Worm (Caenorhabditis elegans) whole organism, L4 larva: ENCODE results near the gene Y53C12A.10.

Source experiments
- F37D6.2 ChIP-seq: sonication (generic microtip); optimal IDR thresholded peaks from 2 replicates; lab custom pipeline; 2016; ENCODE audit warnings: mild to moderate bottlenecking, missing genetic modification characterization, missing compliant biosample characterization
- F44E2.7 ChIP-seq: fragments of 200-800 bp; sonication (Bioruptor generic); IDR thresholded peaks from 2 replicates; pipeline ENCODE4 v2.1.2; 2022; ENCODE audit warnings: missing genetic modification characterization, missing compliant biosample characterization
- F49E8.2 ChIP-seq: sonication (generic microtip); optimal IDR thresholded peaks from 2 replicates; lab custom pipeline; 2016; ENCODE audit warnings: missing compliant biosample characterization, mild to moderate bottlenecking, missing genetic modification characterization, borderline replicate concordance
- R02D3.7 ChIP-seq: fragments of 150-350 bp; sonication (generic microtip); optimal IDR thresholded peaks from 3 replicates; lab custom pipeline; 2014; ENCODE audit warnings: missing biosample characterization, missing genetic modification characterization
- T26A8.4 ChIP-seq: fragments of 200-800 bp; sonication (Bioruptor generic); IDR thresholded peaks from 2 replicates; pipeline ENCODE4 v1.3.6; 2022; ENCODE audit warnings: missing genetic modification characterization, missing compliant biosample characterization
- aly-2 ChIP-seq: sonication (generic microtip); optimal IDR thresholded peaks from 2 replicates; lab custom pipeline; 2018; ENCODE audit warnings: missing biosample characterization, missing genetic modification characterization
- ceh-28 ChIP-seq: fragments of 150-350 bp; optimal IDR thresholded peaks from 2 replicates; lab custom pipeline; 2014; ENCODE audit warnings: missing biosample characterization, missing genetic modification reagents, missing genetic modification characterization
- cey-2 ChIP-seq: sonication (generic microtip); optimal IDR thresholded peaks from 3 replicates; lab custom pipeline; 2017; ENCODE audit warnings: missing genetic modification characterization, mild to moderate bottlenecking, missing compliant biosample characterization, antibody characterized with exemption, borderline replicate concordance; ENCODE audit not compliant: insufficient read depth
- daf-12 ChIP-seq: fragments of 150-350 bp; optimal IDR thresholded peaks from 2 replicates; lab custom pipeline; 2014; ENCODE audit warnings: missing biosample characterization, missing genetic modification reagents, missing genetic modification characterization
- daf-16 ChIP-seq, 3 experiments: sonication (generic microtip); optimal IDR thresholded peaks; 2 replicates each; lab custom pipeline; 2016 to 2017; ENCODE audit warnings: missing genetic modification characterization in 3 of 3, missing genetic modification reagents in 3 of 3, mild to moderate bottlenecking in 2 of 3, missing compliant biosample characterization in 2 of 3, missing biosample characterization in 1 of 3, moderate library complexity in 1 of 3
- daf-8 ChIP-seq: fragments of 200-800 bp; sonication (Bioruptor generic); IDR thresholded peaks from 2 replicates; pipeline ENCODE4 v1.3.6; 2022; ENCODE audit warnings: missing genetic modification characterization, missing compliant biosample characterization
- dmd-6 ChIP-seq: fragments of 200-800 bp; sonication (Bioruptor generic); IDR thresholded peaks from 2 replicates; pipeline ENCODE4 v1.3.6; 2022; ENCODE audit warnings: missing genetic modification reagents, missing genetic modification characterization, missing compliant biosample characterization
- dmd-9 ChIP-seq: fragments of 200-800 bp; sonication (Bioruptor generic); IDR thresholded peaks from 2 replicates; pipeline ENCODE4 v1.3.6; 2022; ENCODE audit warnings: missing genetic modification reagents, missing genetic modification characterization, missing compliant biosample characterization
- dve-1 ChIP-seq: sonication (generic microtip); optimal IDR thresholded peaks from 2 replicates; lab custom pipeline; 2017; ENCODE audit warnings: antibody characterized with exemption, mild to moderate bottlenecking, missing genetic modification characterization, missing compliant biosample characterization; ENCODE audit not compliant: insufficient read depth
- fkh-10 ChIP-seq: fragments of 150-350 bp; optimal IDR thresholded peaks from 2 replicates; lab custom pipeline; 2014; ENCODE audit warnings: missing biosample characterization, missing genetic modification reagents, missing genetic modification characterization
- fos-1 ChIP-seq: fragments of 150-350 bp; optimal IDR thresholded peaks from 2 replicates; lab custom pipeline; 2014; ENCODE audit warnings: missing biosample characterization, missing genetic modification characterization
- hlh-11 ChIP-seq: fragments of 200-800 bp; sonication (Bioruptor generic); optimal IDR thresholded peaks from 2 replicates; lab custom pipeline; 2018; ENCODE audit warnings: mild to moderate bottlenecking, missing genetic modification characterization, missing compliant biosample characterization
- hmg-1.1 ChIP-seq: fragments of 200-800 bp; sonication (Bioruptor generic); IDR thresholded peaks from 2 replicates; pipeline ENCODE4 v1.3.6; 2022; ENCODE audit warnings: missing genetic modification reagents, missing genetic modification characterization, missing compliant biosample characterization
- jun-1 ChIP-seq: fragments of 150-350 bp; optimal IDR thresholded peaks from 2 replicates; lab custom pipeline; 2014; ENCODE audit warnings: missing biosample characterization, missing genetic modification reagents, missing genetic modification characterization
- lim-7 ChIP-seq: fragments of 200-800 bp; sonication (Bioruptor generic); IDR thresholded peaks from 2 replicates; pipeline ENCODE4 v1.3.6; 2022; ENCODE audit warnings: missing genetic modification characterization, missing compliant biosample characterization
- lin-39 ChIP-seq: fragments of 150-350 bp; optimal IDR thresholded peaks from 2 replicates; lab custom pipeline; 2014; ENCODE audit warnings: missing biosample characterization, missing genetic modification reagents, missing genetic modification characterization
- mep-1 ChIP-seq: fragments of 150-350 bp; sonication (generic microtip); optimal IDR thresholded peaks from 3 replicates; lab custom pipeline; 2014; ENCODE audit warnings: missing biosample characterization, missing genetic modification characterization
- nhr-10 ChIP-seq: fragments of 150-350 bp; optimal IDR thresholded peaks from 2 replicates; lab custom pipeline; 2014; ENCODE audit warnings: missing biosample characterization, missing genetic modification characterization
- nhr-11 ChIP-seq: fragments of 150-350 bp; optimal IDR thresholded peaks from 2 replicates; lab custom pipeline; 2014; ENCODE audit warnings: missing biosample characterization, missing genetic modification characterization
- nhr-28 ChIP-seq: fragments of 150-350 bp; optimal IDR thresholded peaks from 2 replicates; lab custom pipeline; 2014; ENCODE audit warnings: missing biosample characterization, missing genetic modification characterization
- nhr-41 ChIP-seq: fragments of 200-800 bp; sonication (Bioruptor generic); IDR thresholded peaks from 2 replicates; pipeline ENCODE4 v1.3.6; 2022; ENCODE audit warnings: missing genetic modification reagents, missing genetic modification characterization, missing compliant biosample characterization
- nhr-76 ChIP-seq: fragments of 150-350 bp; optimal IDR thresholded peaks from 2 replicates; lab custom pipeline; 2014; ENCODE audit warnings: missing biosample characterization, missing genetic modification characterization
- nhr-77 ChIP-seq: fragments of 150-350 bp; optimal IDR thresholded peaks from 2 replicates; lab custom pipeline; 2014; ENCODE audit warnings: missing biosample characterization, missing genetic modification characterization
- php-3 ChIP-seq: fragments of 200-800 bp; sonication (Bioruptor generic); IDR thresholded peaks from 2 replicates; pipeline ENCODE4 v1.3.6; 2022; ENCODE audit warnings: missing genetic modification reagents, missing genetic modification characterization, missing compliant biosample characterization
- unc-39 ChIP-seq: sonication (generic microtip); optimal IDR thresholded peaks from 2 replicates; lab custom pipeline; 2017; ENCODE audit warnings: missing biosample characterization, missing genetic modification characterization
- unc-62 ChIP-seq, 3 experiments: fragments of 150-350 bp in 1 of 3; sonication (generic microtip); optimal IDR thresholded peaks in 2 of 3; peaks in 1 of 3; 1 replicate in 1 of 3; 2 replicates in 2 of 3; lab custom pipeline; 2014 to 2017; ENCODE audit warnings: missing biosample characterization in 3 of 3, missing genetic modification characterization in 3 of 3, missing genetic modification reagents in 3 of 3, missing genotype in 1 of 3
- zfp-3 ChIP-seq: fragments of 200-800 bp; sonication (Bioruptor generic); conservative IDR thresholded peaks from 2 replicates; pipeline ENCODE4 v1.3.6; 2022; ENCODE audit warnings: missing genetic modification reagents, missing genetic modification characterization, missing compliant biosample characterization
- zip-2 ChIP-seq: fragments of 150-350 bp; optimal IDR thresholded peaks from 2 replicates; lab custom pipeline; 2014; ENCODE audit warnings: missing biosample characterization, missing genetic modification characterization
- ztf-11 ChIP-seq: fragments of 150-350 bp; optimal IDR thresholded peaks from 2 replicates; lab custom pipeline; 2014; ENCODE audit warnings: missing biosample characterization, missing genetic modification characterization

Y53C12A.10 gene

ce11 chrII:9686663-9687193, 17.9 kb downstream of the Y53C12A.10 start, which contains the start of gene ZK1320.9 (continued):
- TF ChIP-seq F49E8.2 (no peak), nhr-77 (tag; lab: Kevin White, UChicago) (peak; percentile 67), hlh-11 (tag; lab: Kevin White, UChicago) (no peak), dmd-6 (GFP tag; lab: Robert Waterston, UW) (peak; percentile 48; the same call in 1 of the 2 replicates), php-3 (no peak), nhr-10 (tag; lab: Kevin White, UChicago) (peak; percentile 9), jun-1 (tag; lab: Kevin White, UChicago) (no peak), nhr-76 (peak; percentile 76), nhr-11 (tag; lab: Kevin White, UChicago) (peak; percentile 75), nhr-28 (tag; lab: Kevin White, UChicago) (peak; percentile 84)

ce11 chrII:9684175-9684574, 20.5 kb downstream of the Y53C12A.10 start:
- TF ChIP-seq unc-62 (GFP tag; optimal IDR thresholded peaks at IDR 0.05 in 1 of 2; lab: Kevin White, UChicago) (peak in 1 of 2 experiments; percentile 52), unc-62 (tag; optimal IDR thresholded peaks at IDR 0.05; lab: Kevin White, UChicago) (no peak), zip-2 (tag; lab: Kevin White, UChicago) (no peak), nhr-10 (tag; lab: Kevin White, UChicago) (no peak), unc-39 (tag; lab: Kevin White, UChicago) (no peak), F37D6.2 (tag; lab: Kevin White, UChicago) (no peak), mep-1 (tag; lab: Kevin White, UChicago) (no peak), T26A8.4 (GFP tag; lab: Robert Waterston, UW) (0 out of 2 replicates have a peak, but pooled peaks have one; percentile 24), lin-39 (tag; lab: Kevin White, UChicago) (no peak), nhr-41 (no peak), zfp-3 (GFP tag; lab: Robert Waterston, UW) (no peak), fos-1 (tag; lab: Kevin White, UChicago) (no peak), ztf-11 (no peak)
- TF ChIP-seq, all 104 proteins: peak for 2

- no peak for TF ChIP-seq ceh-28
- TF ChIP-seq fkh-10 (GFP tag; lab: Kevin White, UChicago): peak; percentile 18
- TF ChIP-seq F44E2.7: no peak
Observed at ce11 chrII:9682044-9682443, 22.6 kb downstream of the Y53C12A.10 start.

ce11 chrII:9680493-9680892, 24.2 kb downstream of the Y53C12A.10 start, which contains the start of gene ZK1320.13:
Gene ZK1320.13, plus strand, starts transcription at chrII:9680793.
- no peak for TF ChIP-seq dmd-9
- no peak for TF ChIP-seq aly-2 (tag; lab: Kevin White, UChicago)
- TF ChIP-seq daf-16 (GFP tag; optimal IDR thresholded peaks at IDR 0.05; lab: Kevin White, UChicago): no peak
- TF ChIP-seq daf-16 (tag; optimal IDR thresholded peaks at IDR 0.05; lab: Kevin White, UChicago): no peak
- TF ChIP-seq cey-2 (tag; lab: Kevin White, UChicago): no peak
- no peak for TF ChIP-seq hmg-1.1
- TF ChIP-seq zfp-3 (GFP tag; lab: Robert Waterston, UW): no peak
- no peak for TF ChIP-seq daf-12 (tag; lab: Kevin White, UChicago)
- TF ChIP-seq lim-7 (GFP tag; lab: Robert Waterston, UW): no peak
- TF ChIP-seq ceh-28: no peak
- no peak for TF ChIP-seq daf-8 (GFP tag; lab: Robert Waterston, UW)
- TF ChIP-seq mep-1 (tag; lab: Kevin White, UChicago): no peak
- no peak for TF ChIP-seq dve-1 (tag; lab: Kevin White, UChicago)
- no peak for TF ChIP-seq R02D3.7
- TF ChIP-seq, all 104 proteins: peak for 0
